Fruit fly (Drosophila melanogaster) whole organism, embryonic: ENCODE results near the gene CG32812.
A peak's percentile ranks its signal among the peaks of the same experiment; 100 is the strongest.

Experiments
- Bgb ChIP-seq: fragments of 200-800 bp; sonication (Bioruptor generic); IDR thresholded peaks from 2 replicates; pipeline ENCODE4 v1.3.6; 2022; ENCODE audit warnings: missing biosample characterization, missing genetic modification characterization; ENCODE audit not compliant: partially characterized antibody
- CG11504 ChIP-seq: fragments of 200-800 bp; sonication (Bioruptor generic); optimal IDR thresholded peaks from 3 replicates; lab custom pipeline; 2019; ENCODE audit warnings: missing biosample characterization, mild to moderate bottlenecking, missing genetic modification characterization, moderate library complexity
- CG11560 ChIP-seq: fragments of 200-800 bp; sonication (Bioruptor generic); IDR thresholded peaks from 3 replicates; pipeline ENCODE4 v1.3.6; 2022; ENCODE audit warnings: missing biosample characterization, missing genetic modification characterization
- CG12299 ChIP-seq: fragments of 200-800 bp; sonication (Bioruptor generic); optimal IDR thresholded peaks from 2 replicates; lab custom pipeline; 2018; ENCODE audit warnings: missing biosample characterization, mild to moderate bottlenecking, missing genetic modification characterization
- CG13624 ChIP-seq: fragments of 200-800 bp; sonication (Bioruptor generic); optimal IDR thresholded peaks from 2 replicates; lab custom pipeline; 2016; ENCODE audit warnings: missing biosample characterization, missing genetic modification characterization
- CG13894 ChIP-seq: fragments of 200-800 bp; sonication (Bioruptor generic); optimal IDR thresholded peaks from 3 replicates; lab custom pipeline; 2018; ENCODE audit warnings: missing biosample characterization, mild to moderate bottlenecking, missing genetic modification characterization, moderate library complexity
- CG14710 ChIP-seq: fragments of 200-800 bp; sonication (Bioruptor generic); optimal IDR thresholded peaks from 3 replicates; lab custom pipeline; 2019; ENCODE audit warnings: missing biosample characterization, mild to moderate bottlenecking, missing genetic modification characterization, moderate library complexity
- CG14860 ChIP-seq: fragments of 200-800 bp; sonication (Bioruptor generic); IDR thresholded peaks from 3 replicates; pipeline ENCODE4 v1.3.6; 2022; ENCODE audit warnings: missing biosample characterization, missing genetic modification characterization; ENCODE audit not compliant: partially characterized antibody
- CG16813 ChIP-seq: fragments of 200-800 bp; sonication (Bioruptor generic); IDR thresholded peaks from 3 replicates; pipeline ENCODE4 v1.3.6; 2022; ENCODE audit warnings: missing biosample characterization, missing genetic modification characterization; ENCODE audit not compliant: partially characterized antibody
- CG17361 ChIP-seq: fragments of 200-800 bp; sonication (Bioruptor generic); IDR thresholded peaks from 3 replicates; pipeline ENCODE4 v1.3.6; 2022; ENCODE audit warnings: missing biosample characterization, missing genetic modification characterization
- CG2116 ChIP-seq: fragments of 200-800 bp; sonication (Bioruptor generic); optimal IDR thresholded peaks from 3 replicates; lab custom pipeline; 2018; ENCODE audit warnings: missing biosample characterization, mild to moderate bottlenecking, missing genetic modification characterization
- CG2120 ChIP-seq: fragments of 200-800 bp; sonication (Bioruptor generic); optimal IDR thresholded peaks from 3 replicates; lab custom pipeline; 2016; ENCODE audit warnings: missing biosample characterization, missing genetic modification characterization
- CG30403 ChIP-seq: fragments of 200-800 bp; sonication (Bioruptor generic); optimal IDR thresholded peaks from 3 replicates; lab custom pipeline; 2016; ENCODE audit warnings: missing biosample characterization, missing genetic modification characterization
- CG3847 ChIP-seq: fragments of 200-800 bp; sonication (Bioruptor generic); IDR thresholded peaks from 2 replicates; pipeline ENCODE4 v1.3.6; 2022; ENCODE audit warnings: missing biosample characterization, missing genetic modification characterization
- CG4820 ChIP-seq: fragments of 200-800 bp; sonication (Bioruptor generic); optimal IDR thresholded peaks from 3 replicates; lab custom pipeline; 2016; ENCODE audit warnings: missing biosample characterization, missing genetic modification characterization
- CG6791 ChIP-seq: fragments of 200-800 bp; sonication (Bioruptor generic); IDR thresholded peaks from 3 replicates; pipeline ENCODE4 v1.3.6; 2022; ENCODE audit warnings: missing biosample characterization, missing genetic modification characterization; ENCODE audit not compliant: partially characterized antibody
- CG8290 ChIP-seq, 3 experiments: fragments of 200-800 bp; sonication (Bioruptor generic); optimal IDR thresholded peaks; 2 replicates each; lab custom pipeline; 2016 to 2019; ENCODE audit warnings: missing biosample characterization in 3 of 3, missing genetic modification characterization in 3 of 3, mild to moderate bottlenecking in 2 of 3, moderate library complexity in 1 of 3
- CG8944 ChIP-seq: fragments of 200-800 bp; sonication (Bioruptor generic); optimal IDR thresholded peaks from 3 replicates; lab custom pipeline; 2016; ENCODE audit warnings: missing biosample characterization, missing genetic modification characterization
- CG9609 ChIP-seq: fragments of 200-800 bp; sonication (Bioruptor generic); optimal IDR thresholded peaks from 3 replicates; lab custom pipeline; 2016; ENCODE audit warnings: missing biosample characterization, missing genetic modification characterization
- CHES-1-like ChIP-seq: fragments of 200-800 bp; sonication (Bioruptor generic); optimal IDR thresholded peaks from 2 replicates; lab custom pipeline; 2016; ENCODE audit warnings: missing biosample characterization, missing genetic modification characterization
- D ChIP-seq, 2 experiments: fragments of 200-800 bp in 1 of 2; fragments of >200 bp in 1 of 2; sonication (Bioruptor generic) in 1 of 2; optimal IDR thresholded peaks; 2 replicates in 1 of 2; 3 replicates in 1 of 2; lab custom pipeline; 2017; ENCODE audit warnings: mild to moderate bottlenecking in 1 of 2, missing biosample characterization in 1 of 2, missing genetic modification characterization in 1 of 2, missing genetic modification reagents in 1 of 2
- D19A ChIP-seq: fragments of 200-800 bp; optimal IDR thresholded peaks from 3 replicates; lab custom pipeline; 2019; ENCODE audit warnings: missing biosample characterization, mild to moderate bottlenecking, missing genetic modification characterization, moderate library complexity
- Dip2 ChIP-seq: fragments of 200-800 bp; sonication (Bioruptor generic); IDR thresholded peaks from 2 replicates; pipeline ENCODE4 v1.3.6; 2022; ENCODE audit warnings: missing biosample characterization, missing genetic modification characterization
- Dip3 ChIP-seq: fragments of 200-800 bp; sonication (Bioruptor generic); optimal IDR thresholded peaks from 3 replicates; lab custom pipeline; 2016; ENCODE audit warnings: missing biosample characterization, missing genetic modification characterization
- Dp ChIP-seq: fragments of 200-800 bp; sonication (Bioruptor generic); optimal IDR thresholded peaks from 2 replicates; lab custom pipeline; 2018; ENCODE audit warnings: missing biosample characterization, mild to moderate bottlenecking, missing genetic modification characterization, moderate library complexity
- Dref ChIP-seq: fragments of 200-800 bp; sonication (Bioruptor generic); IDR thresholded peaks from 2 replicates; pipeline ENCODE4 v1.3.6; 2022; ENCODE audit warnings: missing biosample characterization, missing genetic modification characterization
- E2f2 ChIP-seq: fragments of 200-800 bp; sonication (Bioruptor generic); IDR thresholded peaks from 2 replicates; pipeline ENCODE4 v1.3.6; 2022; ENCODE audit warnings: missing biosample characterization, missing genetic modification characterization
- Ets65A ChIP-seq: fragments of 200-800 bp; sonication (Bioruptor generic); peaks from one replicate; lab custom pipeline; 2016; ENCODE audit warnings: missing biosample characterization, missing genetic modification characterization
- HLH4C ChIP-seq: fragments of 200-800 bp; sonication (Bioruptor generic); IDR thresholded peaks from 3 replicates; pipeline ENCODE4 v1.3.6; 2022; ENCODE audit warnings: missing biosample characterization, missing genetic modification characterization; ENCODE audit not compliant: partially characterized antibody
- Mrtf ChIP-seq: fragments of 200-800 bp; sonication (Bioruptor generic); IDR thresholded peaks from 3 replicates; pipeline ENCODE4 v1.3.6; 2022; ENCODE audit warnings: missing biosample characterization, missing genetic modification characterization
- Sry-δ ChIP-seq: fragments of 200-800 bp; sonication (Bioruptor generic); optimal IDR thresholded peaks from 2 replicates; lab custom pipeline; 2016; ENCODE audit warnings: missing biosample characterization, missing genetic modification characterization
- Trl ChIP-seq, 3 experiments: fragments of >200 bp in 2 of 3; fragments of 200-800 bp in 1 of 3; sonication (Bioruptor generic) in 1 of 3; optimal IDR thresholded peaks; 2 replicates in 1 of 3; 3 replicates in 2 of 3; lab custom pipeline; 2016 to 2017; ENCODE audit warnings: missing biosample characterization in 1 of 3, missing genetic modification characterization in 1 of 3
- aop ChIP-seq: fragments of 200-800 bp; sonication (Bioruptor generic); IDR thresholded peaks from 2 replicates; pipeline ENCODE4 v1.3.6; 2022; ENCODE audit warnings: missing biosample characterization, missing genetic modification characterization
- ato ChIP-seq: fragments of 200-800 bp; sonication (Bioruptor generic); IDR thresholded peaks from 2 replicates; pipeline ENCODE4 v1.3.6; 2022; ENCODE audit warnings: missing biosample characterization, missing genetic modification characterization; ENCODE audit not compliant: partially characterized antibody
- ewg ChIP-seq: fragments of 200-800 bp; sonication (Bioruptor generic); optimal IDR thresholded peaks from 3 replicates; lab custom pipeline; 2017; ENCODE audit warnings: mild to moderate bottlenecking, missing biosample characterization, missing genetic modification reagents, missing genetic modification characterization
- grau ChIP-seq: fragments of 200-800 bp; optimal IDR thresholded peaks from 3 replicates; lab custom pipeline; 2019; ENCODE audit warnings: missing biosample characterization, mild to moderate bottlenecking, missing genetic modification characterization, moderate library complexity
- grn ChIP-seq: fragments of 200-800 bp; sonication (Bioruptor generic); optimal IDR thresholded peaks from 3 replicates; lab custom pipeline; 2017; ENCODE audit warnings: missing biosample characterization, missing genetic modification characterization
- gro ChIP-seq: fragments of 200-800 bp; sonication (Bioruptor generic); optimal IDR thresholded peaks from 2 replicates; lab custom pipeline; 2016; ENCODE audit warnings: missing biosample characterization, missing genetic modification characterization
- her ChIP-seq: fragments of 200-800 bp; sonication (Bioruptor generic); optimal IDR thresholded peaks from 2 replicates; lab custom pipeline; 2016; ENCODE audit warnings: missing biosample characterization, missing genetic modification characterization
- hkb ChIP-seq, 2 experiments: fragments of 200-800 bp in 1 of 2; fragments of >200 bp in 1 of 2; sonication (Bioruptor generic) in 1 of 2; IDR thresholded peaks in 1 of 2; optimal IDR thresholded peaks in 1 of 2; 2 replicates each; pipeline versions ENCODE4 v1.3.6 to Lab custom; 2017 to 2022; ENCODE audit warnings: missing biosample characterization in 1 of 2, missing genetic modification characterization in 1 of 2
- ind ChIP-seq: fragments of 200-800 bp; sonication (Bioruptor generic); optimal IDR thresholded peaks from 3 replicates; lab custom pipeline; 2016; ENCODE audit warnings: missing biosample characterization, missing genetic modification characterization
- jumu ChIP-seq: fragments of 200-800 bp; sonication (Bioruptor generic); optimal IDR thresholded peaks from 3 replicates; lab custom pipeline; 2016; ENCODE audit warnings: missing biosample characterization, missing genetic modification characterization
- knrl ChIP-seq: fragments of 200-800 bp; sonication (Bioruptor generic); IDR thresholded peaks from 3 replicates; pipeline ENCODE4 v1.3.6; 2022; ENCODE audit warnings: missing biosample characterization, missing genetic modification characterization; ENCODE audit not compliant: partially characterized antibody
- nmo ChIP-seq: fragments of 200-800 bp; sonication (Bioruptor generic); optimal IDR thresholded peaks from 2 replicates; lab custom pipeline; 2018; ENCODE audit warnings: missing biosample characterization, mild to moderate bottlenecking, missing genetic modification characterization, moderate library complexity
- slbo ChIP-seq: fragments of 200-800 bp; sonication (Bioruptor generic); IDR thresholded peaks from 2 replicates; pipeline ENCODE4 v1.3.6; 2022; ENCODE audit warnings: missing biosample characterization, missing genetic modification characterization
- sna ChIP-seq: fragments of 200-800 bp; sonication (Bioruptor generic); IDR thresholded peaks from 2 replicates; pipeline ENCODE4 v1.3.6; 2022; ENCODE audit warnings: missing biosample characterization, missing genetic modification characterization; ENCODE audit not compliant: partially characterized antibody
- sqz ChIP-seq: fragments of 200-800 bp; sonication (Bioruptor generic); optimal IDR thresholded peaks from 3 replicates; lab custom pipeline; 2018; ENCODE audit warnings: missing biosample characterization, mild to moderate bottlenecking, missing genetic modification characterization
- tna ChIP-seq: fragments of 200-800 bp; sonication (Bioruptor generic); IDR thresholded peaks from 2 replicates; pipeline ENCODE4 v1.3.6; 2022; ENCODE audit warnings: missing biosample characterization, missing genetic modification characterization; ENCODE audit not compliant: partially characterized antibody

The CG32812 gene

dm6 chrX:1239832-1240231, 47.3 kb upstream of the CG32812 start, which contains the start of gene CG11403 (continued):
- TF ChIP-seq CG17361 (GFP tag; lab: Robert Waterston, UW) (peak; percentile 49; the same call in 2 of the 3 replicates), CG8290 (GFP tag; optimal IDR thresholded peaks at IDR 0.05; lab: Kevin White, UChicago) (peak; percentile 12), CG8290 (tag; optimal IDR thresholded peaks at IDR 0.05; lab: Kevin White, UChicago) (no peak), ato (GFP tag; lab: Robert Waterston, UW) (peak; percentile 51; the same call in 1 of the 2 replicates), CG30403 (GFP tag; lab: Kevin White, UChicago) (peak; percentile 22), CG9609 (GFP tag; lab: Kevin White, UChicago) (no peak), hkb (optimal IDR thresholded peaks at IDR 0.05; lab: Kevin White, UChicago) (peak; percentile 74), hkb (GFP tag; IDR thresholded peaks at IDR 0.05; lab: Robert Waterston, UW) (no peak), CG14860 (GFP tag; lab: Robert Waterston, UW) (peak; percentile 75), CHES-1-like (no peak), D19A (tag; lab: Kevin White, UChicago) (no peak), HLH4C (GFP tag; lab: Robert Waterston, UW) (peak; percentile 77), D (optimal IDR thresholded peaks at IDR 0.05; lab: Kevin White, UChicago) (no peak), D (GFP tag; optimal IDR thresholded peaks at IDR 0.05; lab: Kevin White, UChicago) (no peak), slbo (0 out of 2 replicates have a peak, but pooled peaks have one; percentile 8), ind (no peak), CG11560 (tag; lab: Robert Waterston, UW) (peak; percentile 81; the same call in 2 of the 3 replicates), ewg (GFP tag; lab: Kevin White, UChicago) (peak; percentile 17), tna (GFP tag; lab: Robert Waterston, UW) (no peak), nmo (GFP tag; lab: Kevin White, UChicago) (peak; percentile 55), Mrtf (GFP tag; lab: Robert Waterston, UW) (no peak), CG13894 (peak; percentile 12), her (GFP tag; lab: Kevin White, UChicago) (peak; percentile 25), CG3847 (GFP tag; lab: Robert Waterston, UW) (no peak; the same call in 1 of the 2 replicates), sqz (GFP tag; lab: Kevin White, UChicago) (no peak), CG4820 (GFP tag; lab: Kevin White, UChicago) (no peak), CG12299 (tag; lab: Kevin White, UChicago) (no peak), grau (peak; percentile 14), Trl (optimal IDR thresholded peaks at IDR 0.05; lab: Kevin White, UChicago) (no peak), Trl (GFP tag; optimal IDR thresholded peaks at IDR 0.05; lab: Kevin White, UChicago) (no peak), grn (GFP tag; lab: Kevin White, UChicago) (no peak), CG16813 (GFP tag; lab: Robert Waterston, UW) (peak; percentile 88), Dip3 (peak; percentile 36), CG8944 (GFP tag; lab: Kevin White, UChicago) (no peak), Dip2 (GFP tag; lab: Robert Waterston, UW) (no peak), Bgb (peak; percentile 64), CG2116 (GFP tag; lab: Kevin White, UChicago) (peak; percentile 86), Sry-δ (peak; percentile 95), gro (GFP tag; lab: Kevin White, UChicago) (peak; percentile 2), aop (GFP tag; lab: Robert Waterston, UW) (no peak), knrl (GFP tag; lab: Robert Waterston, UW) (peak; percentile 87), Ets65A (GFP tag; lab: Kevin White, UChicago) (peak; percentile 49), CG14710 (tag; lab: Kevin White, UChicago) (peak; percentile 66), E2f2 (GFP tag; lab: Robert Waterston, UW) (peak; percentile 97), CG2120 (GFP tag; lab: Kevin White, UChicago) (peak; percentile 22), sna (GFP tag; lab: Robert Waterston, UW) (peak; percentile 85), CG6791 (GFP tag; lab: Robert Waterston, UW) (peak; percentile 69; the same call in 1 of the 3 replicates), CG11504 (tag; lab: Kevin White, UChicago) (peak; percentile 27), Dref (GFP tag; lab: Robert Waterston, UW) (peak; percentile 61), CG13624 (peak; percentile 43), Dp (GFP tag; lab: Kevin White, UChicago) (peak; percentile 94), jumu (GFP tag; lab: Kevin White, UChicago) (peak; percentile 58)
